Fruit fly (Drosophila melanogaster) whole organism, wandering third instar larva: ENCODE measurements around the gene CG17991.

ENCODE experiments used
- Abd-B ChIP-seq: fragments of >200 bp; optimal IDR thresholded peaks from 2 replicates; lab custom pipeline; 2017; ENCODE audit warnings: missing biosample characterization, missing genetic modification characterization
- CG32264 ChIP-seq: fragments of 200-800 bp; sonication (Bioruptor generic); optimal IDR thresholded peaks from 2 replicates; lab custom pipeline; 2016; ENCODE audit warnings: missing biosample characterization, missing genetic modification characterization
- CG9705 ChIP-seq: fragments of 200-800 bp; sonication (Bioruptor generic); optimal IDR thresholded peaks from 2 replicates; lab custom pipeline; 2018; ENCODE audit warnings: missing biosample characterization, mild to moderate bottlenecking, missing genetic modification characterization
- CrebA ChIP-seq: fragments of 200-800 bp; sonication (Bioruptor generic); optimal IDR thresholded peaks from 2 replicates; lab custom pipeline; 2016; ENCODE audit warnings: missing biosample characterization, mild to moderate bottlenecking, missing genetic modification characterization, borderline replicate concordance
- Dfd ChIP-seq: fragments of >200 bp; optimal IDR thresholded peaks from 2 replicates; lab custom pipeline; 2017; ENCODE audit warnings: missing biosample characterization, missing genetic modification characterization
- GATAd ChIP-seq: sonication (Bioruptor generic); optimal IDR thresholded peaks from 2 replicates; lab custom pipeline; 2016; ENCODE audit warnings: missing biosample characterization, missing genetic modification characterization
- HLH106 ChIP-seq: fragments of 200-800 bp; optimal IDR thresholded peaks from 3 replicates; lab custom pipeline; 2019; ENCODE audit warnings: missing biosample characterization, mild to moderate bottlenecking, missing genetic modification characterization, moderate library complexity
- Hr78 ChIP-seq: fragments of >200 bp; optimal IDR thresholded peaks from 2 replicates; lab custom pipeline; 2017; ENCODE audit warnings: missing biosample characterization, missing genetic modification characterization
- Hr83 ChIP-seq: fragments of 200-300 bp; sonication (Bioruptor generic); optimal IDR thresholded peaks from 2 replicates; lab custom pipeline; 2016; ENCODE audit warnings: missing biosample characterization, mild to moderate bottlenecking, missing genetic modification characterization, moderate library complexity; ENCODE audit not compliant: poor library complexity, severe bottlenecking
- Jra ChIP-seq: sonication (Bioruptor generic); optimal IDR thresholded peaks from 2 replicates; lab custom pipeline; 2016; ENCODE audit warnings: missing biosample characterization, missing genetic modification characterization
- Mio ChIP-seq: sonication (Bioruptor generic); optimal IDR thresholded peaks from 2 replicates; lab custom pipeline; 2016; ENCODE audit warnings: missing biosample characterization, missing genetic modification characterization
- Myc ChIP-seq: fragments of >200 bp; optimal IDR thresholded peaks from 2 replicates; lab custom pipeline; 2017
- N ChIP-seq: fragments of >200 bp; optimal IDR thresholded peaks from 2 replicates; lab custom pipeline; 2018; ENCODE audit warnings: missing biosample characterization, missing external identifiers, missing genetic modification characterization
- Rel ChIP-seq, 2 experiments: fragments of 200-800 bp; sonication (Bioruptor generic) in 1 of 2; optimal IDR thresholded peaks; 2 replicates in 1 of 2; 3 replicates in 1 of 2; lab custom pipeline; 2016 to 2019; ENCODE audit warnings: mild to moderate bottlenecking in 2 of 2, missing biosample characterization in 2 of 2, missing genetic modification characterization in 2 of 2, moderate library complexity in 1 of 2
- Sp1 ChIP-seq: fragments of 200-800 bp; sonication (Bioruptor generic); optimal IDR thresholded peaks from 3 replicates; lab custom pipeline; 2019; ENCODE audit warnings: missing biosample characterization, mild to moderate bottlenecking, missing genetic modification characterization, moderate library complexity
- Vsx2 ChIP-seq: fragments of 200-300, 225-300 bp; sonication (Bioruptor generic); optimal IDR thresholded peaks from 2 replicates; lab custom pipeline; 2018; ENCODE audit warnings: missing biosample characterization, missing genetic modification characterization; ENCODE audit not compliant: partially characterized antibody
- br ChIP-seq: fragments of 200-800 bp; sonication (Bioruptor generic); optimal IDR thresholded peaks from 2 replicates; lab custom pipeline; 2016; ENCODE audit warnings: missing biosample characterization, missing genetic modification characterization
- brk ChIP-seq: fragments of 200-800 bp; sonication (Bioruptor generic); optimal IDR thresholded peaks from 2 replicates; lab custom pipeline; 2016; ENCODE audit warnings: missing biosample characterization, mild to moderate bottlenecking, missing genetic modification characterization
- dl ChIP-seq, 2 experiments: fragments of 175-275, 200-275 bp in 1 of 2; fragments of 200-275 bp in 1 of 2; sonication (Bioruptor generic); optimal IDR thresholded peaks; lab custom pipeline; 2018; ENCODE audit warnings: mild to moderate bottlenecking in 2 of 2, missing biosample characterization in 2 of 2, missing genetic modification characterization in 2 of 2, moderate library complexity in 2 of 2; ENCODE audit not compliant: partially characterized antibody in 2 of 2, insufficient read depth in 1 of 2
- dmrt93B ChIP-seq: fragments of 200-800 bp; sonication (Bioruptor generic); optimal IDR thresholded peaks from 2 replicates; lab custom pipeline; 2018; ENCODE audit warnings: missing biosample characterization, mild to moderate bottlenecking, missing genetic modification characterization
- dsf ChIP-seq: sonication (Bioruptor generic); optimal IDR thresholded peaks from 2 replicates; lab custom pipeline; 2016; ENCODE audit warnings: missing biosample characterization, missing genetic modification characterization, borderline replicate concordance
- foxo ChIP-seq, 2 experiments: fragments of 200-800 bp; sonication (Bioruptor generic); optimal IDR thresholded peaks; 2 replicates in 1 of 2; 3 replicates in 1 of 2; lab custom pipeline; 2016 to 2017; ENCODE audit warnings: missing biosample characterization in 2 of 2, missing genetic modification characterization in 2 of 2
- fru ChIP-seq: fragments of 200-800 bp; sonication (Bioruptor generic); optimal IDR thresholded peaks from 3 replicates; lab custom pipeline; 2016; ENCODE audit warnings: missing biosample characterization, mild to moderate bottlenecking, missing genetic modification characterization
- h ChIP-seq: fragments of 200-800 bp; sonication (Bioruptor generic); optimal IDR thresholded peaks from 3 replicates; lab custom pipeline; 2016; ENCODE audit warnings: missing biosample characterization, mild to moderate bottlenecking, missing genetic modification characterization
- jim ChIP-seq: fragments of 175-275, 200-325 bp; sonication (Bioruptor generic); optimal IDR thresholded peaks from 2 replicates; lab custom pipeline; 2016; ENCODE audit warnings: missing biosample characterization, mild to moderate bottlenecking, missing genetic modification characterization
- lola ChIP-seq: fragments of >200 bp; optimal IDR thresholded peaks from 2 replicates; lab custom pipeline; 2017; ENCODE audit warnings: missing biosample characterization, missing genetic modification characterization
- pan ChIP-seq: fragments of >200 bp; optimal IDR thresholded peaks from 2 replicates; lab custom pipeline; 2017
- psq ChIP-seq: fragments of 200-800 bp; sonication (Bioruptor generic); optimal IDR thresholded peaks from 3 replicates; lab custom pipeline; 2017; ENCODE audit warnings: missing biosample characterization, mild to moderate bottlenecking, missing genetic modification characterization, moderate library complexity
- rgr ChIP-seq: fragments of 200-800 bp; sonication (Bioruptor generic); optimal IDR thresholded peaks from 3 replicates; lab custom pipeline; 2016; ENCODE audit warnings: missing biosample characterization, mild to moderate bottlenecking, missing genetic modification characterization
- sage ChIP-seq: fragments of 200-800 bp; sonication (Bioruptor generic); optimal IDR thresholded peaks from 2 replicates; lab custom pipeline; 2016; ENCODE audit warnings: missing biosample characterization, mild to moderate bottlenecking, missing genetic modification characterization
- sv ChIP-seq: fragments of 200-800 bp; sonication (Bioruptor generic); optimal IDR thresholded peaks from 3 replicates; lab custom pipeline; 2016; ENCODE audit warnings: missing biosample characterization, missing genetic modification characterization
- tai ChIP-seq: sonication (Bioruptor generic); optimal IDR thresholded peaks from 2 replicates; lab custom pipeline; 2016; ENCODE audit warnings: missing biosample characterization, missing genetic modification characterization
- usp ChIP-seq: fragments of >200 bp; optimal IDR thresholded peaks from 2 replicates; lab custom pipeline; 2017; ENCODE audit warnings: missing biosample characterization, missing genetic modification characterization
- woc ChIP-seq: sonication (Bioruptor generic); optimal IDR thresholded peaks from 2 replicates; lab custom pipeline; 2016; ENCODE audit warnings: missing biosample characterization, mild to moderate bottlenecking, missing genetic modification characterization

The CG17991 gene

dm6 chr3R:27204694-27205414 is 36.2 kb upstream of the CG17991 start (continued):
- TF ChIP-seq GATAd (GFP tag; lab: Kevin White, UChicago) (no peak), lola (GFP tag; lab: Kevin White, UChicago) (no peak), Hr83 (GFP tag; lab: Kevin White, UChicago) (no peak), Abd-B (GFP tag; lab: Kevin White, UChicago) (no peak), woc (GFP tag; lab: Kevin White, UChicago) (no peak), Mio (no peak), foxo (GFP tag; optimal IDR thresholded peaks at IDR 0.05; lab: Kevin White, UChicago) (peak in 1 of 2 experiments; percentile 49), rgr (GFP tag; lab: Kevin White, UChicago) (peak; percentile 10), Rel (GFP tag; optimal IDR thresholded peaks at IDR 0.05; lab: Kevin White, UChicago) (no peak), Rel (tag; optimal IDR thresholded peaks at IDR 0.05; lab: Kevin White, UChicago) (no peak), h (peak; percentile 19)

dm6 chr3R:27208724-27209343 is 32.2 kb upstream of the CG17991 start:
- TF ChIP-seq Hr83 (GFP tag; lab: Kevin White, UChicago) (peak; percentile 44), tai (no peak), HLH106 (tag; lab: Kevin White, UChicago) (no peak)

- no peak for TF ChIP-seq psq (GFP tag; lab: Kevin White, UChicago)
- TF ChIP-seq Rel (GFP tag; optimal IDR thresholded peaks at IDR 0.05; lab: Kevin White, UChicago), result no peak
- no peak for TF ChIP-seq Rel (tag; optimal IDR thresholded peaks at IDR 0.05; lab: Kevin White, UChicago)
- TF ChIP-seq fru (GFP tag; lab: Kevin White, UChicago), result no peak
- no peak for TF ChIP-seq woc (GFP tag; lab: Kevin White, UChicago)
- no peak for TF ChIP-seq CG32264 (GFP tag; lab: Kevin White, UChicago)
- no peak for TF ChIP-seq Sp1 (GFP tag; lab: Kevin White, UChicago)
- TF ChIP-seq tai, result no peak
- no peak for TF ChIP-seq rgr (GFP tag; lab: Kevin White, UChicago)
- no peak for TF ChIP-seq Hr83 (GFP tag; lab: Kevin White, UChicago)
- TF ChIP-seq Hr78, result no peak
- TF ChIP-seq br (GFP tag; lab: Kevin White, UChicago), result no peak
- TF ChIP-seq brk, result no peak
- no peak for TF ChIP-seq Vsx2 (GFP tag; lab: Kevin White, UChicago)
- no peak for TF ChIP-seq CG9705 (GFP tag; lab: Kevin White, UChicago)
- TF ChIP-seq dsf (GFP tag; lab: Kevin White, UChicago), result no peak
- TF ChIP-seq lola (GFP tag; lab: Kevin White, UChicago), result no peak
- TF ChIP-seq HLH106 (tag; lab: Kevin White, UChicago), result no peak
- no peak for TF ChIP-seq Jra (GFP tag; lab: Kevin White, UChicago)
- TF ChIP-seq, all 38 proteins: peak for 0
Observed at dm6 chr3R:27209561-27210275, 31.3 kb upstream of the CG17991 start.

- TF ChIP-seq Dfd (GFP tag; lab: Kevin White, UChicago), result no peak
- no peak for TF ChIP-seq Hr83 (GFP tag; lab: Kevin White, UChicago)
- TF ChIP-seq brk, result no peak
Observed at dm6 chr3R:27212979-27213580, 28.0 kb upstream of the CG17991 start.

dm6 chr3R:27214949-27215348 is 26.1 kb upstream of the CG17991 start:
- TF ChIP-seq Abd-B (GFP tag; lab: Kevin White, UChicago) (no peak), Vsx2 (GFP tag; lab: Kevin White, UChicago) (no peak), Rel (GFP tag; optimal IDR thresholded peaks at IDR 0.05; lab: Kevin White, UChicago) (no peak), Rel (tag; optimal IDR thresholded peaks at IDR 0.05; lab: Kevin White, UChicago) (no peak), N (no peak), dmrt93B (GFP tag; lab: Kevin White, UChicago) (peak; percentile 6), CrebA (GFP tag; lab: Kevin White, UChicago) (no peak), h (peak; percentile 0), dl (GFP tag; optimal IDR thresholded peaks at IDR 0.05; lab: Kevin White, UChicago; ENCODE audit: insufficient read depth in 1 of 2, partially characterized antibody in 2 of 2) (no peak), pan (lab: Kevin White, UChicago) (no peak), sv (GFP tag; lab: Kevin White, UChicago) (no peak), woc (GFP tag; lab: Kevin White, UChicago) (peak; percentile 47), CG9705 (GFP tag; lab: Kevin White, UChicago) (no peak), Myc (no peak), usp (GFP tag; lab: Kevin White, UChicago) (no peak), jim (GFP tag; lab: Kevin White, UChicago) (no peak), CG32264 (GFP tag; lab: Kevin White, UChicago) (no peak), sage (no peak), Jra (GFP tag; lab: Kevin White, UChicago) (no peak), fru (GFP tag; lab: Kevin White, UChicago) (no peak), dsf (GFP tag; lab: Kevin White, UChicago) (no peak)
